Fruit fly (Drosophila melanogaster) whole organism, embryonic: ENCODE measurements around the gene lark.

Experiments
- BEAF-32 ChIP-seq: fragments of 200-800 bp; sonication (Bioruptor generic); optimal IDR thresholded peaks from 3 replicates; lab custom pipeline; 2017; ENCODE audit warnings: missing biosample characterization, missing genetic modification characterization, mild to moderate bottlenecking, moderate library complexity, missing genetic modification reagents
- BtbVII ChIP-seq: fragments of 200-800 bp; sonication (Bioruptor generic); optimal IDR thresholded peaks from 3 replicates; lab custom pipeline; 2017; ENCODE audit warnings: missing biosample characterization, mild to moderate bottlenecking, missing genetic modification characterization
- CG10543 ChIP-seq: fragments of 200-800 bp; sonication (Bioruptor generic); optimal IDR thresholded peaks from 3 replicates; lab custom pipeline; 2017; ENCODE audit warnings: missing biosample characterization, mild to moderate bottlenecking, missing genetic modification characterization, moderate library complexity
- CG10654 ChIP-seq: fragments of 200-800 bp; sonication (Bioruptor generic); optimal IDR thresholded peaks from 2 replicates; lab custom pipeline; 2016; ENCODE audit warnings: missing biosample characterization, missing genetic modification characterization
- CG11085 ChIP-seq: fragments of 200-800 bp; sonication (Bioruptor generic); IDR thresholded peaks from 2 replicates; pipeline ENCODE4 v1.3.6; 2022; ENCODE audit warnings: missing biosample characterization, missing genetic modification characterization
- CG11247 ChIP-seq: fragments of 200-800 bp; sonication (Bioruptor generic); IDR thresholded peaks from 2 replicates; pipeline ENCODE4 v1.3.6; 2022; ENCODE audit warnings: missing biosample characterization, missing genetic modification characterization
- CG12659 ChIP-seq: fragments of 200-800 bp; sonication (Bioruptor generic); optimal IDR thresholded peaks from 3 replicates; lab custom pipeline; 2017; ENCODE audit warnings: mild to moderate bottlenecking, missing biosample characterization, missing genetic modification reagents, missing genetic modification characterization
- CG12769 ChIP-seq: fragments of 200-800 bp; sonication (Bioruptor generic); optimal IDR thresholded peaks from 2 replicates; lab custom pipeline; 2019; ENCODE audit warnings: missing biosample characterization, mild to moderate bottlenecking, missing genetic modification characterization, moderate library complexity
- CG15011 ChIP-seq: fragments of 200-800 bp; sonication (Bioruptor generic); optimal IDR thresholded peaks from 3 replicates; lab custom pipeline; 2018; ENCODE audit warnings: missing biosample characterization, mild to moderate bottlenecking, missing genetic modification characterization
- CG15073 ChIP-seq: fragments of 200-800 bp; sonication (Bioruptor generic); optimal IDR thresholded peaks from 2 replicates; lab custom pipeline; 2016; ENCODE audit warnings: missing biosample characterization, missing genetic modification characterization
- CG1602 ChIP-seq: fragments of 200-800 bp; sonication (Bioruptor generic); optimal IDR thresholded peaks from 3 replicates; lab custom pipeline; 2016; ENCODE audit warnings: missing biosample characterization, missing genetic modification characterization
- CG1647 ChIP-seq: fragments of 200-800 bp; sonication (Bioruptor generic); optimal IDR thresholded peaks from 3 replicates; lab custom pipeline; 2016; ENCODE audit warnings: missing biosample characterization, missing genetic modification characterization
- CG16863 ChIP-seq: fragments of 200-800 bp; sonication (Bioruptor generic); optimal IDR thresholded peaks from 3 replicates; lab custom pipeline; 2016; ENCODE audit warnings: missing biosample characterization, missing genetic modification characterization
- CG17361 ChIP-seq: fragments of 200-800 bp; sonication (Bioruptor generic); IDR thresholded peaks from 3 replicates; pipeline ENCODE4 v1.3.6; 2022; ENCODE audit warnings: missing biosample characterization, missing genetic modification characterization
- CG2116 ChIP-seq: fragments of 200-800 bp; sonication (Bioruptor generic); optimal IDR thresholded peaks from 3 replicates; lab custom pipeline; 2018; ENCODE audit warnings: missing biosample characterization, mild to moderate bottlenecking, missing genetic modification characterization
- CG2889 ChIP-seq: fragments of 200-800 bp; sonication (Bioruptor generic); IDR thresholded peaks from 3 replicates; pipeline ENCODE4 v1.3.6; 2022; ENCODE audit warnings: missing biosample characterization, missing genetic modification characterization
- CG32532 ChIP-seq: fragments of 200-800 bp; sonication (Bioruptor generic); IDR thresholded peaks from 2 replicates; pipeline ENCODE4 v1.3.6; 2022; ENCODE audit warnings: missing biosample characterization, missing genetic modification characterization
- CG34422 ChIP-seq: fragments of 200-800 bp; sonication (Bioruptor generic); IDR thresholded peaks from 3 replicates; pipeline ENCODE4 v1.3.6; 2022; ENCODE audit warnings: missing biosample characterization, missing genetic modification characterization
- CG3838 ChIP-seq: fragments of 200-800 bp; sonication (Bioruptor generic); optimal IDR thresholded peaks from 3 replicates; lab custom pipeline; 2016; ENCODE audit warnings: missing biosample characterization, missing genetic modification characterization
- CG4707 ChIP-seq: fragments of 200-800 bp; sonication (Bioruptor generic); optimal IDR thresholded peaks from 2 replicates; lab custom pipeline; 2018; ENCODE audit warnings: missing biosample characterization, mild to moderate bottlenecking, missing genetic modification characterization, moderate library complexity
- CG6791 ChIP-seq: fragments of 200-800 bp; sonication (Bioruptor generic); IDR thresholded peaks from 3 replicates; pipeline ENCODE4 v1.3.6; 2022; ENCODE audit warnings: missing biosample characterization, missing genetic modification characterization; ENCODE audit not compliant: partially characterized antibody
- CG7928 ChIP-seq: fragments of 200-800 bp; sonication (Bioruptor generic); optimal IDR thresholded peaks from 2 replicates; lab custom pipeline; 2017; ENCODE audit warnings: missing biosample characterization, mild to moderate bottlenecking, missing genetic modification characterization
- CG8944 ChIP-seq: fragments of 200-800 bp; sonication (Bioruptor generic); optimal IDR thresholded peaks from 3 replicates; lab custom pipeline; 2016; ENCODE audit warnings: missing biosample characterization, missing genetic modification characterization
- CHES-1-like ChIP-seq: fragments of 200-800 bp; sonication (Bioruptor generic); optimal IDR thresholded peaks from 2 replicates; lab custom pipeline; 2016; ENCODE audit warnings: missing biosample characterization, missing genetic modification characterization
- CkIIα-i1 ChIP-seq: fragments of 200-800 bp; sonication (Bioruptor generic); IDR thresholded peaks from 2 replicates; pipeline ENCODE4 v1.3.6; 2022; ENCODE audit warnings: missing biosample characterization, missing genetic modification characterization
- Ets65A ChIP-seq: fragments of 200-800 bp; sonication (Bioruptor generic); peaks from one replicate; lab custom pipeline; 2016; ENCODE audit warnings: missing biosample characterization, missing genetic modification characterization
- Ets97D ChIP-seq: fragments of 200-800 bp; sonication (Bioruptor generic); optimal IDR thresholded peaks from 3 replicates; lab custom pipeline; 2016; ENCODE audit warnings: missing biosample characterization, missing genetic modification characterization
- GATAe ChIP-seq: fragments of 200-800 bp; sonication (Bioruptor generic); conservative IDR thresholded peaks from 2 replicates; pipeline ENCODE4 v1.3.6; 2022; ENCODE audit warnings: missing biosample characterization, missing genetic modification characterization
- Hr78 ChIP-seq, 2 experiments: fragments of 200-800 bp in 1 of 2; fragments of >200 bp in 1 of 2; sonication (Bioruptor generic) in 1 of 2; optimal IDR thresholded peaks; 2 replicates each; lab custom pipeline; 2017 to 2019; ENCODE audit warnings: missing biosample characterization in 2 of 2, missing genetic modification characterization in 2 of 2, mild to moderate bottlenecking in 1 of 2, moderate library complexity in 1 of 2
- Mad ChIP-seq: fragments of 200-800 bp; sonication (Bioruptor generic); optimal IDR thresholded peaks from 2 replicates; lab custom pipeline; 2016; ENCODE audit warnings: missing biosample characterization, missing genetic modification characterization
- Rx ChIP-seq: fragments of 200-800 bp; sonication (Bioruptor generic); IDR thresholded peaks from 2 replicates; pipeline ENCODE4 v1.3.6; 2022; ENCODE audit warnings: missing biosample characterization, missing genetic modification characterization
- Stat92E ChIP-seq, 3 experiments: fragments of >200 bp in 2 of 3; fragments of 200-800 bp in 1 of 3; sonication (Bioruptor generic) in 1 of 3; optimal IDR thresholded peaks; 2 replicates each; lab custom pipeline; 2017 to 2019; ENCODE audit warnings: missing biosample characterization in 3 of 3, missing genetic modification characterization in 3 of 3, mild to moderate bottlenecking in 1 of 3, moderate library complexity in 1 of 3
- Xbp1 ChIP-seq: fragments of 200-800 bp; sonication (Bioruptor generic); optimal IDR thresholded peaks from 3 replicates; lab custom pipeline; 2016; ENCODE audit warnings: missing biosample characterization, mild to moderate bottlenecking, missing genetic modification characterization
- al ChIP-seq: fragments of 200-800 bp; sonication (Bioruptor generic); IDR thresholded peaks from 2 replicates; pipeline ENCODE4 v1.3.6; 2022; ENCODE audit warnings: missing biosample characterization, missing genetic modification characterization
- ato ChIP-seq: fragments of 200-800 bp; sonication (Bioruptor generic); IDR thresholded peaks from 2 replicates; pipeline ENCODE4 v1.3.6; 2022; ENCODE audit warnings: missing biosample characterization, missing genetic modification characterization; ENCODE audit not compliant: partially characterized antibody
- bbx ChIP-seq: fragments of 200-800 bp; sonication (Bioruptor generic); IDR thresholded peaks from 2 replicates; pipeline ENCODE4 v1.3.6; 2022; ENCODE audit warnings: missing biosample characterization, missing genetic modification characterization; ENCODE audit not compliant: partially characterized antibody
- chinmo ChIP-seq: fragments of 200-800 bp; sonication (Bioruptor generic); IDR thresholded peaks from 4 replicates; pipeline ENCODE4 v1.3.6; 2022; ENCODE audit warnings: missing biosample characterization, missing genetic modification characterization; ENCODE audit not compliant: partially characterized antibody
- dmrt99B ChIP-seq: fragments of 200-800 bp; sonication (Bioruptor generic); optimal IDR thresholded peaks from 2 replicates; lab custom pipeline; 2018; ENCODE audit warnings: missing biosample characterization, mild to moderate bottlenecking, missing genetic modification characterization, moderate library complexity
- gce ChIP-seq: fragments of 200-800 bp; sonication (Bioruptor generic); IDR thresholded peaks from 3 replicates; pipeline ENCODE4 v1.3.6; 2022; ENCODE audit warnings: missing biosample characterization, missing genetic modification characterization
- gfzf ChIP-seq: fragments of 200-800 bp; sonication (Bioruptor generic); optimal IDR thresholded peaks from 2 replicates; lab custom pipeline; 2016; ENCODE audit warnings: missing biosample characterization, mild to moderate bottlenecking, missing genetic modification characterization, moderate library complexity
- gro ChIP-seq: fragments of 200-800 bp; sonication (Bioruptor generic); optimal IDR thresholded peaks from 2 replicates; lab custom pipeline; 2016; ENCODE audit warnings: missing biosample characterization, missing genetic modification characterization
- gsb-n ChIP-seq: fragments of 200-800 bp; sonication (Bioruptor generic); optimal IDR thresholded peaks from 3 replicates; lab custom pipeline; 2018; ENCODE audit warnings: missing biosample characterization, mild to moderate bottlenecking, missing genetic modification characterization
- ham ChIP-seq: fragments of 200-800 bp; sonication (Bioruptor generic); IDR thresholded peaks from 2 replicates; pipeline ENCODE4 v1.3.6; 2022; ENCODE audit warnings: missing biosample characterization, missing genetic modification characterization
- lab ChIP-seq: fragments of 200-800 bp; sonication (Bioruptor generic); optimal IDR thresholded peaks from 3 replicates; lab custom pipeline; 2017; ENCODE audit warnings: missing biosample characterization, missing genetic modification characterization, mild to moderate bottlenecking, moderate library complexity, missing genetic modification reagents
- lmd ChIP-seq: fragments of 200-800 bp; sonication (Bioruptor generic); IDR thresholded peaks from 2 replicates; pipeline ENCODE4 v1.3.6; 2022; ENCODE audit warnings: missing biosample characterization, missing genetic modification characterization
- maf-S ChIP-seq: fragments of 200-800 bp; sonication (Bioruptor generic); optimal IDR thresholded peaks from 2 replicates; lab custom pipeline; 2016; ENCODE audit warnings: missing biosample characterization, missing genetic modification characterization
- p53 ChIP-seq: fragments of 200-800 bp; sonication (Bioruptor generic); optimal IDR thresholded peaks from 2 replicates; lab custom pipeline; 2016; ENCODE audit warnings: missing biosample characterization, missing genetic modification characterization
- peb ChIP-seq: fragments of 200-800 bp; sonication (Bioruptor generic); IDR thresholded peaks from 2 replicates; pipeline ENCODE4 v1.3.6; 2022; ENCODE audit warnings: missing biosample characterization, missing genetic modification characterization
- sob ChIP-seq: fragments of 200-800 bp; sonication (Bioruptor generic); IDR thresholded peaks from 2 replicates; pipeline ENCODE4 v1.3.6; 2022; ENCODE audit warnings: missing biosample characterization, missing genetic modification characterization
- tx ChIP-seq: fragments of 200-800 bp; sonication (Bioruptor generic); optimal IDR thresholded peaks from 2 replicates; lab custom pipeline; 2016; ENCODE audit warnings: missing biosample characterization, missing genetic modification characterization
- wdn ChIP-seq: fragments of 200-800 bp; sonication (Bioruptor generic); IDR thresholded peaks from 2 replicates; pipeline ENCODE4 v1.3.6; 2022; ENCODE audit warnings: missing biosample characterization, missing genetic modification characterization

lark gene

dm6 chr3L:7323348-7323747 is 15.7 kb upstream of the lark start, which contains the start of the genes RhoGEF4 and Rint1 (continued):
- peak; percentile 91 for TF ChIP-seq Xbp1 (GFP tag; lab: Kevin White, UChicago)
- no peak for TF ChIP-seq ato (GFP tag; lab: Robert Waterston, UW)
- no peak for TF ChIP-seq CG12769
- TF ChIP-seq CG11085 (GFP tag; lab: Robert Waterston, UW) = peak; percentile 38; the same call in 1 of the 2 replicates
- TF ChIP-seq bbx (GFP tag; lab: Robert Waterston, UW) = no peak
- TF ChIP-seq CG10543 (GFP tag; lab: Kevin White, UChicago) = peak; percentile 5
- peak; percentile 70 for TF ChIP-seq Ets97D (GFP tag; lab: Kevin White, UChicago)
- no peak for TF ChIP-seq chinmo (GFP tag; lab: Robert Waterston, UW)
- TF ChIP-seq CG34422 (GFP tag; lab: Robert Waterston, UW) = peak; percentile 76; the same call in 2 of the 3 replicates
- TF ChIP-seq Stat92E (GFP tag; optimal IDR thresholded peaks at IDR 0.05; lab: Kevin White, UChicago) = peak in 1 of 3 experiments; percentile 38
- TF ChIP-seq lmd (GFP tag; lab: Robert Waterston, UW) = peak; percentile 75
- TF ChIP-seq CkIIα-i1 (GFP tag; lab: Robert Waterston, UW) = no peak
- peak; percentile 73 for TF ChIP-seq CG1602 (GFP tag; lab: Kevin White, UChicago)
- no peak for TF ChIP-seq CG15011 (GFP tag; lab: Kevin White, UChicago)
- peak; percentile 81 for TF ChIP-seq gfzf (GFP tag; lab: Kevin White, UChicago)
- TF ChIP-seq CG3838 (GFP tag; lab: Kevin White, UChicago) = peak; percentile 16
- peak; percentile 48 for TF ChIP-seq tx (GFP tag; lab: Kevin White, UChicago)
- TF ChIP-seq CG4707 (GFP tag; lab: Kevin White, UChicago) = no peak
- TF ChIP-seq maf-S (GFP tag; lab: Kevin White, UChicago) = peak; percentile 29
- 0 out of 3 replicates have a peak, but pooled peaks have one; percentile 12 for TF ChIP-seq CG2889
- peak; percentile 75 for TF ChIP-seq CG11247 (GFP tag; lab: Robert Waterston, UW)
- peak; percentile 76 for TF ChIP-seq CG12659 (GFP tag; lab: Kevin White, UChicago)
- peak; percentile 60 for TF ChIP-seq CG10654 (GFP tag; lab: Kevin White, UChicago)
- TF ChIP-seq Mad = peak; percentile 60
- TF ChIP-seq CG6791 (GFP tag; lab: Robert Waterston, UW) = no peak
- TF ChIP-seq Ets65A (GFP tag; lab: Kevin White, UChicago) = peak; percentile 95
- peak; percentile 69 for TF ChIP-seq CG2116 (GFP tag; lab: Kevin White, UChicago)
- TF ChIP-seq wdn (GFP tag; lab: Robert Waterston, UW) = peak; percentile 73
- TF ChIP-seq BEAF-32 = peak; percentile 45
- no peak for TF ChIP-seq CG16863 (GFP tag; lab: Kevin White, UChicago)
- peak; percentile 83 for TF ChIP-seq CG32532 (GFP tag; lab: Robert Waterston, UW)
- TF ChIP-seq CG1647 (GFP tag; lab: Kevin White, UChicago) = peak; percentile 37
- TF ChIP-seq sob = peak; percentile 78
- TF ChIP-seq CG8944 (GFP tag; lab: Kevin White, UChicago) = peak; percentile 39
- TF ChIP-seq Rx (GFP tag; lab: Robert Waterston, UW) = peak; percentile 64
- peak; percentile 43 for TF ChIP-seq CG7928 (GFP tag; lab: Kevin White, UChicago)
- TF ChIP-seq lab (GFP tag; lab: Kevin White, UChicago) = peak; percentile 28
- TF ChIP-seq CG15073 (GFP tag; lab: Kevin White, UChicago) = no peak
- TF ChIP-seq peb (GFP tag; lab: Robert Waterston, UW) = peak; percentile 64
- TF ChIP-seq Hr78 (GFP tag; optimal IDR thresholded peaks at IDR 0.05; lab: Kevin White, UChicago) = no peak
- no peak for TF ChIP-seq gsb-n (tag; lab: Kevin White, UChicago)
- TF ChIP-seq p53 (GFP tag; lab: Kevin White, UChicago) = no peak
- TF ChIP-seq gro (GFP tag; lab: Kevin White, UChicago) = no peak
- peak; percentile 74 for TF ChIP-seq CG17361 (GFP tag; lab: Robert Waterston, UW)
- TF ChIP-seq gce (GFP tag; lab: Robert Waterston, UW) = no peak
- TF ChIP-seq dmrt99B = no peak
- TF ChIP-seq CHES-1-like (GFP tag; lab: Kevin White, UChicago) = peak; percentile 61
- TF ChIP-seq BtbVII = no peak
- no peak for TF ChIP-seq GATAe (GFP tag; lab: Robert Waterston, UW)
- peak; percentile 72; the same call in 1 of the 2 replicates for TF ChIP-seq ham (GFP tag; lab: Robert Waterston, UW)
- TF ChIP-seq al (GFP tag; lab: Robert Waterston, UW) = peak; percentile 71
